Fruit fly (Drosophila melanogaster): ENCODE results near the gene nompC.

Gene nompC

DNA sequence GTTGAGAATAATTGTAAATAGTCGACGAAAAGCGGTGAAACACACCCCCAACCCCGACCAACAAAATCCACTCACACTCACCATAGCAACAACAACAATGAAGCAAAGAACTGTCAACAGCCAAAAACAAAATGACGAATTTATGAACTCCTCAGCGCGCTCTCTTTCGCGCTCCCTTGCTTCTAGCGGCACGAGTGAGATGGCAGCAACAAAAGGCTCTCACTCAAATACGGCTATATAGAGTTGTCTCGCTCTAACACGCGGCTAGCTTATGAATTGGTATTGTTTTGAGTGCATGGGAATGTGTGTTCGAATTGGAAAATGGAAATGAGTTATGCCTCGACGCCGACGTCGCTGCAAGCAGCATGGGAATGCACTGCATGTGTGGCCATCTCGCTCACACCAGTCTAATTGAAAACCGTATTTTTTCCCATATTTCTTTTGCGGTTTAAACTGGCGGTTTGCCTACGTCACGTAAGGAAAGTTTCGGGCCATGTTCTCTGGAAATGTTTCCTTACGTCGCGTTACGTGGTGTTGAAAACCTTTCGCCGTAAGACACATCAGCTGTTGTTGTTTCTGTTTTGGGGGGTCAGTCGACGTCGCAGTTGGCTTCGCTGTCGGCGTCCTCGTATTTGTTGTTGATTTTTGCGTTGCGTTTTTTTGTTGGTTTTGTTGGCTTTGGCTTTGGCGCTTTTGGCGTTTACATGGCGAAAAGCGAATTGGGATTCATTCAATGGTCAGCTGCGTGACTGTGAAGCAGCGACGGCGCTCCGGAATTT lies 57.7 kb downstream of the nompC start, which contains the start of gene H15:
Gene H15, plus strand, starts transcription at position 729 of the 779 bp plus-strand sequence.
- TF ChIP-seq CTCF (optimal IDR thresholded peaks at IDR 0.05), result peak; percentile 49 to 54
- TF ChIP-seq CG8478 (optimal IDR thresholded peaks at IDR 0.05), result peak; percentile 17

DNA sequence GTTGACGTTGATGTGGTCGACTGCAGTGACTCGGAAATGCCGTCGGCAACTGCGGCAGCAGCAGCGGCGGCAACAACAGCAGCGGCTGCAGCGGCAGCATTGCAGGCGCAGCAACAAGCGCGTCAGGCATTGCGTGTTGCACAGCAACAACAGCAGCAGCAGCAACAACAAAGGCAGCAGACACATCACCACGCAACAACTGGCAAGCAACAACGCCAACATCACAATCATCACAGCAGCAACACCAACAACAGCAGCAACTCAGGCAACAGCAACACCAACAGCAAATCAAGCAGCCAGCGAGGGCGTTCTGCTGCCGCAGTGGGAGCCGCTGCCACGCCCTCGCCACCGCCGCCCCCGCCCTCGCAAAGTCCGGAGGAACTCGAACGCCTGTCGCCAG lies 61.0 kb downstream of the nompC start:
- TF ChIP-seq CG8478 (optimal IDR thresholded peaks at IDR 0.05) (no peak), CTCF (optimal IDR thresholded peaks at IDR 0.05) (no peak)

dm6 chr2L:5410323-5410722 lies 64.3 kb downstream of the nompC start:
- TF ChIP-seq CG8478 (optimal IDR thresholded peaks at IDR 0.05) (no peak), CTCF (optimal IDR thresholded peaks at IDR 0.05) (no peak)

DNA sequence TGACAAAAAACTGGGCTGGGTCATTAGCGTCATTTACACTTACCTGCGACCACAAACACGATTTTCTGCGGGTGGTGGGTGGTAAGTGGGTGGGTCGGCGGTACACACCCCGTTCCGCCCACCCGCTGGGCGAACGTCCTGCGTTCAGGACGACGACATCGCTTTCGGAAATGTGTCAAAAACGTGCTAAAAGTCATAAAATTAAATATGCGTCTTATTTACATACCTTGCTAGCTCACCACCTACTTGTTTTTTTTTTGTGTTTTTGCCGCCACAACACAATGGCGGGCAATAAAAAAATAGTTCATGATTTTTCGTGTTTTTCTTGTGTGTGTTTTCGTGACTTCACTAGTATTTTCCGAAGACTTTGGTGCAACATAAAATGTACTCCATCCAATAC lies 66.5 kb downstream of the nompC start:
- TF ChIP-seq CG8478 (optimal IDR thresholded peaks at IDR 0.05) (no peak), CTCF (optimal IDR thresholded peaks at IDR 0.05) (no peak)

DNA sequence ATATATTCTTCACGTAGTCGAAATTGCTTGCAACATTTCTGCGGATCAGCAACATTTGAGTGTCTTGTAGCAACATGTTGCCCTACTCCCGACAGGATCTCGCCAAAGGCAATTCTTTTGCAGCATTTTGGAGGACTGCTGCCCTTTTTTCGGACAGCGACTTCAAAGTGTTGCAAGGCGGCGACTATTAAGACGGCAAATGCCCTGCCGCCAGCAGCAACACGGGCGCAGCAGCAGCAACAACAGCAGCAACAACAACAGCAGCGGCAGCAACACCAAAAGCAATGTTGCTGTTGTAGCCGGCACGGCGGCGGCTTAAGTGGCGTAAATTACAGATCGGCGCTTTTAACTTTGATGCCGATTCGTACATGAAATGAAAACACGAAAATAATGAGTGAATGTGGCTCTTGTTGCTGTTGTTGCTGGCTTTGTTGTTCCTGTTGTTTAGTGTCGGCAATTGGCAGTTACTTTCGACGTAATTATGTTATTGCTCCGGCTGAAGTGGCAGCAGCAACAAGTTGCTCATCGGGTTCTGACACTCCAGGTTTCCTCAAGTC lies 68.7 kb downstream of the nompC start:
- TF ChIP-seq CG8478 (optimal IDR thresholded peaks at IDR 0.05), result no peak
- TF ChIP-seq CTCF (optimal IDR thresholded peaks at IDR 0.05), result no peak

Data from S2 (cell line).